Worm (Caenorhabditis elegans): Measurements from ENCODE around the gene spo-11.

spo-11 gene

DNA sequence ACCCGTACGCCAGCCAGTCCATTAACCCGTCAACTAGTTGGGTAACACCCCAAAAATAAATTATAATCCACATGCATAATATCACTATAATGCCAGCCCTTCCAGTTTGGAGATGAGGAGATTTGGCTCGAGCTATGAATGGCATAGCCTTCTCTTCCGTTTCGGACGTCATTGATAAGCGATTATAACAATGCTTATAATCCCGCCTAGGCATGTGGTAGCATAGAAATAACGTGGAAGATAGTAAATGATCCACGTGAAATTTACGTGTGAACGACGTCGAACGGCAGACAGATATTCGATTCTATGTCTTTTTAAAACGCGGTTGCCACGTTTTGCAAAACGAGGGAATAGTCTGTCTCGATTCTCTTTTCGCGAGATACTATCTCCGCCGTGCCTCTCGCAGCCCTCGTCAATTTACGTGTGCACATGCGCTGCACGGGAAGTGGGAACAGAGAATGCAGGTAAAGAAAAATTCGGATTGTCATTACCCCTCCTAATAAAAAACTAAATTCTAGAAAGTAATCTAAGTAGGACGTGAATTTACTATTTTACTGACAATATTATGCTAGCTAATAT, 24.2 kb upstream of the spo-11 start:
- TF ChIP-seq Y55F3AM.14 (GFP tag; optimal IDR thresholded peaks at IDR 0.05) (no peak), ztf-11 (tag; optimal IDR thresholded peaks at IDR 0.05) (no peak), blmp-1 (tag; optimal IDR thresholded peaks at IDR 0.05; ENCODE audit: insufficient read depth) (no peak), nhr-11 (tag; optimal IDR thresholded peaks at IDR 0.05) (no peak), nhr-237 (tag; optimal IDR thresholded peaks at IDR 0.05) (no peak), nhr-10 (tag; optimal IDR thresholded peaks at IDR 0.05) (no peak), alr-1 (tag; optimal IDR thresholded peaks at IDR 0.05) (no peak), gmeb-1 (tag; optimal IDR thresholded peaks at IDR 0.05) (peak; percentile 20), ztf-1 (GFP tag; conservative IDR thresholded peaks at IDR 0.05) (no peak), ama-1 (optimal IDR thresholded peaks at IDR 0.05) (no peak), crh-2 (tag; optimal IDR thresholded peaks at IDR 0.05) (peak; percentile 52), sma-3 (GFP tag; optimal IDR thresholded peaks at IDR 0.05) (no peak), skn-1 (tag; optimal IDR thresholded peaks at IDR 0.05) (no peak), elt-1 (tag; optimal IDR thresholded peaks at IDR 0.05) (no peak), ZK546.5 (tag; optimal IDR thresholded peaks at IDR 0.05) (no peak), ceh-82 (tag; optimal IDR thresholded peaks at IDR 0.05) (no peak), C34F6.9 (tag; optimal IDR thresholded peaks at IDR 0.05) (peak; percentile 13), nhr-25 (tag; optimal IDR thresholded peaks at IDR 0.05) (no peak), mdl-1 (tag; optimal IDR thresholded peaks at IDR 0.05) (no peak), ztf-4 (tag; optimal IDR thresholded peaks at IDR 0.05) (no peak), elt-3 (tag; optimal IDR thresholded peaks at IDR 0.05) (no peak), unc-62 (GFP tag; optimal IDR thresholded peaks at IDR 0.05) (no peak), lin-13 (GFP tag; optimal IDR thresholded peaks at IDR 0.05) (no peak), unc-55 (GFP tag; optimal IDR thresholded peaks at IDR 0.05) (no peak), snpc-4 (tag; optimal IDR thresholded peaks at IDR 0.05) (no peak), zag-1 (tag; optimal IDR thresholded peaks at IDR 0.05) (no peak), nhr-23 (tag; optimal IDR thresholded peaks at IDR 0.05) (no peak), fos-1 (tag; optimal IDR thresholded peaks at IDR 0.05) (no peak), nhr-12 (tag; optimal IDR thresholded peaks at IDR 0.05) (no peak), nhr-21 (tag; optimal IDR thresholded peaks at IDR 0.05) (no peak), egl-27 (tag; optimal IDR thresholded peaks at IDR 0.05) (no peak), nhr-129 (tag; optimal IDR thresholded peaks at IDR 0.05) (peak; percentile 42), dmd-4 (tag; optimal IDR thresholded peaks at IDR 0.05) (no peak), nhr-6 (tag; optimal IDR thresholded peaks at IDR 0.05) (no peak), unc-39 (tag; optimal IDR thresholded peaks at IDR 0.05) (no peak)

DNA sequence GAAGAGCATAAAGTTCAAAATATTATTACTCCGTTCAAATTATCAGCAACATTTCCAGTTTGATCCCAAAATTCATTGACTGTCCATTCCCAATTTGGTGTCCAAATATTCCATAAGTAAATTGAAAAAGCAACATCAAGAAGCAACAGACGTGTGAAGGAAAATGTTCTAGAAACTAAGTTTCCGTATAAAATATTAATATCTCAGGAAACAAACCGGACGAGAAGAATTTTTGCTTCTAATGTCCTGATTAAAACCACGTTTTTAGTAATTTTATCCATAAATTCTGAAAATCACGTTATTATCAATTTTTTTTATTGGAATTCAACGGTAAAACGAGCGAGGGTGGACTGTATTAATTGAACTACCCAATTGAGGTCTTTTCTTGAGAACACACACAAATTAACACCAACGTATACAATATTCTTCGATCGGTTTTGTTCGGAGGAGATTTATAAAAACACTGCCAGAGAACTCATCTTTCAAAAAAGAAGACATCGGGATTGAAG, 22.4 kb upstream of the spo-11 start, which contains the start of gene pigq-1:
pigq-1 (minus strand) TSS at position 286 of the 509 bp plus-strand sequence.
- peak; percentile 5 for TF ChIP-seq F13H6.1 (tag; optimal IDR thresholded peaks at IDR 0.05)
- TF ChIP-seq unc-62 (GFP tag; optimal IDR thresholded peaks at IDR 0.05), result no peak
- TF ChIP-seq elt-1 (tag; optimal IDR thresholded peaks at IDR 0.05), result no peak
- TF ChIP-seq nhr-11 (tag; optimal IDR thresholded peaks at IDR 0.05), result no peak
- peak; percentile 21 for TF ChIP-seq sem-4 (tag; optimal IDR thresholded peaks at IDR 0.05)
- TF ChIP-seq ztf-11 (tag; optimal IDR thresholded peaks at IDR 0.05), result no peak
- TF ChIP-seq crh-2 (tag; optimal IDR thresholded peaks at IDR 0.05), result peak; percentile 57
- no peak for TF ChIP-seq elt-3 (tag; optimal IDR thresholded peaks at IDR 0.05)
- TF ChIP-seq aly-2 (tag; optimal IDR thresholded peaks at IDR 0.05), result no peak
- TF ChIP-seq C34F6.9 (tag; optimal IDR thresholded peaks at IDR 0.05), result no peak
- peak; percentile 40 for TF ChIP-seq Y55F3AM.14 (GFP tag; optimal IDR thresholded peaks at IDR 0.05)
- TF ChIP-seq peb-1 (tag; optimal IDR thresholded peaks at IDR 0.05), result no peak
- TF ChIP-seq unc-55 (GFP tag; optimal IDR thresholded peaks at IDR 0.05), result no peak
- TF ChIP-seq unc-39 (tag; optimal IDR thresholded peaks at IDR 0.05), result no peak
- peak; percentile 14 for TF ChIP-seq ama-1 (optimal IDR thresholded peaks at IDR 0.05)
- no peak for TF ChIP-seq sma-9 (GFP tag; optimal IDR thresholded peaks at IDR 0.05)
- TF ChIP-seq sma-9 (tag; optimal IDR thresholded peaks at IDR 0.05), result no peak
- TF ChIP-seq nhr-10 (tag; optimal IDR thresholded peaks at IDR 0.05), result no peak
- TF ChIP-seq ztf-1 (GFP tag; conservative IDR thresholded peaks at IDR 0.05), result no peak
- no peak for TF ChIP-seq nhr-12 (tag; optimal IDR thresholded peaks at IDR 0.05)
- no peak for TF ChIP-seq skn-1 (tag; optimal IDR thresholded peaks at IDR 0.05)
- TF ChIP-seq lin-39 (tag; optimal IDR thresholded peaks at IDR 0.05), result no peak
- peak; percentile 55 for TF ChIP-seq nhr-21 (tag; optimal IDR thresholded peaks at IDR 0.05)
- no peak for TF ChIP-seq nhr-129 (tag; optimal IDR thresholded peaks at IDR 0.05)
- TF ChIP-seq nhr-6 (tag; optimal IDR thresholded peaks at IDR 0.05), result no peak
- no peak for TF ChIP-seq lin-11 (tag; optimal IDR thresholded peaks at IDR 0.05)
- TF ChIP-seq mab-5 (tag; optimal IDR thresholded peaks at IDR 0.05), result no peak
- TF ChIP-seq R02D3.7 (tag; optimal IDR thresholded peaks at IDR 0.05), result no peak
- TF ChIP-seq mbf-1 (tag; optimal IDR thresholded peaks at IDR 0.05), result no peak
- peak; percentile 46 for TF ChIP-seq sma-3 (GFP tag; optimal IDR thresholded peaks at IDR 0.05)
- TF ChIP-seq nhr-77 (tag; optimal IDR thresholded peaks at IDR 0.05), result no peak
- TF ChIP-seq lin-13 (GFP tag; optimal IDR thresholded peaks at IDR 0.05), result peak; percentile 45
- no peak for TF ChIP-seq snpc-4 (tag; optimal IDR thresholded peaks at IDR 0.05)
- TF ChIP-seq lsy-2 (tag; optimal IDR thresholded peaks at IDR 0.05), result peak in 1 of 2 experiments; percentile 64
- TF ChIP-seq nhr-23 (tag; optimal IDR thresholded peaks at IDR 0.05), result no peak
- no peak for TF ChIP-seq alr-1 (tag; optimal IDR thresholded peaks at IDR 0.05)
- TF ChIP-seq mdl-1 (tag; optimal IDR thresholded peaks at IDR 0.05), result no peak
- no peak for TF ChIP-seq ceh-82 (tag; optimal IDR thresholded peaks at IDR 0.05)
- no peak for TF ChIP-seq dmd-4 (tag; optimal IDR thresholded peaks at IDR 0.05)
- TF ChIP-seq ceh-16 (tag; optimal IDR thresholded peaks at IDR 0.05), result no peak
- peak; percentile 46 for TF ChIP-seq nhr-25 (tag; optimal IDR thresholded peaks at IDR 0.05)
- TF ChIP-seq blmp-1 (tag; optimal IDR thresholded peaks at IDR 0.05; ENCODE audit: insufficient read depth), result no peak
- no peak for TF ChIP-seq nhr-237 (tag; optimal IDR thresholded peaks at IDR 0.05)

Measured in whole organism, L2 larva.